Fruit fly (Drosophila melanogaster): Measurements from ENCODE around the gene CG6171.

The CG6171 gene

dm6 chr3R:15346018-15346383 lies 17.7 kb downstream of the CG6171 start, which contains the start of the genes Surf4 and CG31301 (continued):
- no peak for TF ChIP-seq lola (GFP tag; optimal IDR thresholded peaks at IDR 0.05)
- TF ChIP-seq NK7.1 (GFP tag; optimal IDR thresholded peaks at IDR 0.05), result no peak
- TF ChIP-seq Atf6 (GFP tag; IDR thresholded peaks at IDR 0.05), result no peak
- no peak for TF ChIP-seq CG11560 (tag; IDR thresholded peaks at IDR 0.05)
- TF ChIP-seq vnd (GFP tag; IDR thresholded peaks at IDR 0.05; ENCODE audit: partially characterized antibody), result peak; percentile 57; the same call in 2 of the 3 replicates
- TF ChIP-seq CG34224 (GFP tag; IDR thresholded peaks at IDR 0.05; ENCODE audit: partially characterized antibody), result peak; percentile 64
- TF ChIP-seq knrl (GFP tag; IDR thresholded peaks at IDR 0.05; ENCODE audit: partially characterized antibody), result peak; percentile 51; the same call in 2 of the 3 replicates
- TF ChIP-seq CG5953 (GFP tag; IDR thresholded peaks at IDR 0.05), result no peak
- TF ChIP-seq CG18262 (tag; optimal IDR thresholded peaks at IDR 0.05), result no peak
- TF ChIP-seq Myb (GFP tag; optimal IDR thresholded peaks at IDR 0.05), result peak; percentile 18
- no peak for TF ChIP-seq CG6175 (GFP tag; IDR thresholded peaks at IDR 0.05)
- TF ChIP-seq CG10209 (GFP tag; optimal IDR thresholded peaks at IDR 0.05), result no peak
- no peak for TF ChIP-seq eve (GFP tag; optimal IDR thresholded peaks at IDR 0.05)
- TF ChIP-seq klu (GFP tag; IDR thresholded peaks at IDR 0.05), result no peak
- no peak for TF ChIP-seq Aef1 (GFP tag; IDR thresholded peaks at IDR 0.05)
- no peak for TF ChIP-seq salm (tag; optimal IDR thresholded peaks at IDR 0.05)
- no peak for TF ChIP-seq CG31441 (GFP tag; IDR thresholded peaks at IDR 0.05)
- no peak for TF ChIP-seq CG1832 (GFP tag; optimal IDR thresholded peaks at IDR 0.05)
- no peak for TF ChIP-seq ERR (GFP tag; optimal IDR thresholded peaks at IDR 0.05)
- TF ChIP-seq CG11247 (GFP tag; IDR thresholded peaks at IDR 0.05), result no peak
- no peak for TF ChIP-seq Hr3 (GFP tag; optimal IDR thresholded peaks at IDR 0.05)
- no peak for TF ChIP-seq CG12219 (GFP tag; optimal IDR thresholded peaks at IDR 0.05)
- no peak for TF ChIP-seq pfk (GFP tag; optimal IDR thresholded peaks at IDR 0.05)
- TF ChIP-seq Mes4 (GFP tag; optimal IDR thresholded peaks at IDR 0.05), result no peak
- no peak for TF ChIP-seq CG10654 (GFP tag; optimal IDR thresholded peaks at IDR 0.05)
- TF ChIP-seq Lim3 (GFP tag; IDR thresholded peaks at IDR 0.05), result no peak
- no peak for TF ChIP-seq CG12299 (tag; optimal IDR thresholded peaks at IDR 0.05)
- TF ChIP-seq Dll (GFP tag; IDR thresholded peaks at IDR 0.05; ENCODE audit: partially characterized antibody), result peak; percentile 61; the same call in 3 of the 4 replicates
- TF ChIP-seq CG12236 (GFP tag; optimal IDR thresholded peaks at IDR 0.05), result no peak
- TF ChIP-seq CG10366 (GFP tag; IDR thresholded peaks at IDR 0.05), result no peak
- peak; percentile 91 for TF ChIP-seq CG2116 (GFP tag; optimal IDR thresholded peaks at IDR 0.05)
- no peak for TF ChIP-seq CG2129 (GFP tag; IDR thresholded peaks at IDR 0.05; ENCODE audit: partially characterized antibody)
- TF ChIP-seq tap (tag; optimal IDR thresholded peaks at IDR 0.05), result no peak
- TF ChIP-seq Kr (GFP tag; optimal IDR thresholded peaks at IDR 0.05), result no peak
- no peak for TF ChIP-seq CG17912 (GFP tag; optimal IDR thresholded peaks at IDR 0.05)
- TF ChIP-seq CG17359 (tag; optimal IDR thresholded peaks at IDR 0.05), result peak; percentile 6
- no peak for TF ChIP-seq CG7271 (tag; optimal IDR thresholded peaks at IDR 0.05)
- TF ChIP-seq ewg (GFP tag; optimal IDR thresholded peaks at IDR 0.05), result no peak
- no peak for TF ChIP-seq CG7928 (GFP tag; optimal IDR thresholded peaks at IDR 0.05)
- TF ChIP-seq Dp (GFP tag; optimal IDR thresholded peaks at IDR 0.05), result peak; percentile 35
- no peak for TF ChIP-seq CG32532 (GFP tag; IDR thresholded peaks at IDR 0.05)
- TF ChIP-seq CG4404 (GFP tag; IDR thresholded peaks at IDR 0.05), result no peak
- TF ChIP-seq chn (GFP tag; optimal IDR thresholded peaks at IDR 0.05), result no peak
- TF ChIP-seq danr (GFP tag; IDR thresholded peaks at IDR 0.05), result no peak
- TF ChIP-seq Bgb (GFP tag; IDR thresholded peaks at IDR 0.05; ENCODE audit: partially characterized antibody), result peak; percentile 76
- TF ChIP-seq Sry-β (GFP tag; optimal IDR thresholded peaks at IDR 0.05), result no peak
- peak; percentile 34 for TF ChIP-seq CG17385 (GFP tag; optimal IDR thresholded peaks at IDR 0.05)
- TF ChIP-seq Med (GFP tag), result peak; percentile 71
- no peak for TF ChIP-seq CG8290 (GFP tag; optimal IDR thresholded peaks at IDR 0.05)
- TF ChIP-seq CG8290 (tag; optimal IDR thresholded peaks at IDR 0.05), result peak in 1 of 2 experiments; percentile 56
- no peak for TF ChIP-seq CG16863 (GFP tag; optimal IDR thresholded peaks at IDR 0.05)
- TF ChIP-seq CG6272 (GFP tag; IDR thresholded peaks at IDR 0.05), result no peak

All from whole organism, embryonic.